Worm (Caenorhabditis elegans): Measurements from ENCODE around the gene klc-1.

- no peak for TF ChIP-seq cebp-1 (GFP tag; IDR thresholded peaks at IDR 0.05)
- TF ChIP-seq cebp-1 (tag; optimal IDR thresholded peaks at IDR 0.05), result peak; percentile 31
- no peak for TF ChIP-seq ama-1 (optimal IDR thresholded peaks at IDR 0.05)
- TF ChIP-seq ama-1 (GFP tag; optimal IDR thresholded peaks at IDR 0.05), result no peak
- TF ChIP-seq ceh-91 (GFP tag; IDR thresholded peaks at IDR 0.05), result no peak
- TF ChIP-seq lin-35 (GFP tag; optimal IDR thresholded peaks at IDR 0.05), result no peak
- TF ChIP-seq F37B4.10 (GFP tag; IDR thresholded peaks at IDR 0.05), result no peak
- TF ChIP-seq hrde-1 (tag; optimal IDR thresholded peaks at IDR 0.05; ENCODE audit: borderline replicate concordance), result no peak
- no peak for TF ChIP-seq Y53F4B.3 (GFP tag; IDR thresholded peaks at IDR 0.05)
- TF ChIP-seq K12H6.12 (tag; optimal IDR thresholded peaks at IDR 0.05), result no peak
- no peak for TF ChIP-seq aptf-2 (GFP tag; conservative IDR thresholded peaks at IDR 0.05)
- no peak for TF ChIP-seq nhr-27 (tag; optimal IDR thresholded peaks at IDR 0.05)
- no peak for TF ChIP-seq B0336.3 (GFP tag; IDR thresholded peaks at IDR 0.05)
- no peak for TF ChIP-seq unc-62 (GFP tag; optimal IDR thresholded peaks at IDR 0.05)
- no peak for TF ChIP-seq K11D2.4 (GFP tag; IDR thresholded peaks at IDR 0.05)
- TF ChIP-seq pha-4 (tag; optimal IDR thresholded peaks at IDR 0.05), result no peak
Observed at ce11 chrIV:11125200-11125599, 41.7 kb downstream of the klc-1 start.
